Worm (Caenorhabditis elegans) whole organism, L2 larva: Measurements from ENCODE around the gene col-86.

ENCODE experiments used
- C34F6.9 ChIP-seq: fragments of 150-350 bp; optimal IDR thresholded peaks from 2 replicates; lab custom pipeline; 2014; ENCODE audit warnings: missing biosample characterization, missing genetic modification characterization
- F13H6.1 ChIP-seq: sonication (generic microtip); optimal IDR thresholded peaks from 2 replicates; lab custom pipeline; 2016; ENCODE audit warnings: missing genetic modification characterization, missing compliant biosample characterization
- R02D3.7 ChIP-seq: fragments of 150-350 bp; optimal IDR thresholded peaks from 2 replicates; lab custom pipeline; 2014; ENCODE audit warnings: missing biosample characterization, missing genetic modification characterization
- ZK546.5 ChIP-seq: sonication (generic microtip); optimal IDR thresholded peaks from 2 replicates; lab custom pipeline; 2017; ENCODE audit warnings: missing biosample characterization, missing genetic modification characterization
- alr-1 ChIP-seq: fragments of 150-350 bp; optimal IDR thresholded peaks from 2 replicates; lab custom pipeline; 2014; ENCODE audit warnings: missing biosample characterization, missing genetic modification characterization
- ama-1 ChIP-seq: fragments of 150-350 bp; optimal IDR thresholded peaks from 2 replicates; lab custom pipeline; 2018; ENCODE audit warnings: inconsistent platforms
- ceh-82 ChIP-seq: fragments of 150-350 bp; optimal IDR thresholded peaks from 2 replicates; lab custom pipeline; 2014; ENCODE audit warnings: missing biosample characterization, missing genetic modification characterization
- dmd-4 ChIP-seq: sonication (generic microtip); optimal IDR thresholded peaks from 2 replicates; lab custom pipeline; 2017; ENCODE audit warnings: missing biosample characterization, missing genetic modification characterization
- egl-27 ChIP-seq: sonication (generic microtip); optimal IDR thresholded peaks from 3 replicates; lab custom pipeline; 2017; ENCODE audit warnings: missing biosample characterization, missing genetic modification reagents, missing genetic modification characterization
- elt-3 ChIP-seq: sonication (generic microtip); optimal IDR thresholded peaks from 2 replicates; lab custom pipeline; 2017; ENCODE audit warnings: missing biosample characterization, missing genetic modification characterization
- fos-1 ChIP-seq: fragments of 150-350 bp; optimal IDR thresholded peaks from 2 replicates; lab custom pipeline; 2014; ENCODE audit warnings: missing biosample characterization, missing genetic modification characterization
- gmeb-1 ChIP-seq: fragments of 150-350 bp; optimal IDR thresholded peaks from 2 replicates; lab custom pipeline; 2014; ENCODE audit warnings: missing biosample characterization, missing genetic modification characterization
- lin-13 ChIP-seq: fragments of 150-350 bp; optimal IDR thresholded peaks from 2 replicates; lab custom pipeline; 2014; ENCODE audit warnings: missing biosample characterization, missing genetic modification reagents, missing genetic modification characterization
- lsy-2 ChIP-seq, 2 experiments: fragments of 150-350 bp in 1 of 2; sonication (generic microtip) in 1 of 2; optimal IDR thresholded peaks; 2 replicates each; lab custom pipeline; 2014 to 2017; ENCODE audit warnings: missing biosample characterization in 2 of 2, missing genetic modification characterization in 2 of 2
- mab-5 ChIP-seq: fragments of 150-350 bp; optimal IDR thresholded peaks from 2 replicates; lab custom pipeline; 2014; ENCODE audit warnings: missing biosample characterization, missing genetic modification characterization
- mbf-1 ChIP-seq: sonication (generic microtip); optimal IDR thresholded peaks from 2 replicates; lab custom pipeline; 2017; ENCODE audit warnings: missing biosample characterization, missing genetic modification characterization
- mdl-1 ChIP-seq, 2 experiments: fragments of 150-350 bp in 1 of 2; sonication (generic microtip) in 1 of 2; optimal IDR thresholded peaks; 2 replicates each; lab custom pipeline; 2017; ENCODE audit warnings: missing biosample characterization in 2 of 2, missing genetic modification characterization in 2 of 2
- nhr-10 ChIP-seq: sonication (generic microtip); optimal IDR thresholded peaks from 2 replicates; lab custom pipeline; 2017; ENCODE audit warnings: missing biosample characterization, missing genetic modification characterization
- nhr-129 ChIP-seq: fragments of 150-350 bp; optimal IDR thresholded peaks from 2 replicates; lab custom pipeline; 2014; ENCODE audit warnings: missing biosample characterization, missing genetic modification characterization
- nhr-21 ChIP-seq: fragments of 150-350 bp; optimal IDR thresholded peaks from 2 replicates; lab custom pipeline; 2014; ENCODE audit warnings: missing biosample characterization, missing genetic modification characterization
- nhr-23 ChIP-seq: fragments of 150-350 bp; optimal IDR thresholded peaks from 2 replicates; lab custom pipeline; 2014; ENCODE audit warnings: missing biosample characterization, missing genetic modification reagents, missing genetic modification characterization
- nhr-237 ChIP-seq: fragments of 150-350 bp; optimal IDR thresholded peaks from 2 replicates; lab custom pipeline; 2014; ENCODE audit warnings: missing biosample characterization, missing genetic modification characterization
- nhr-6 ChIP-seq: fragments of 150-350 bp; optimal IDR thresholded peaks from 2 replicates; lab custom pipeline; 2014; ENCODE audit warnings: missing biosample characterization, missing genetic modification characterization
- nhr-77 ChIP-seq: fragments of 150-350 bp; optimal IDR thresholded peaks from 2 replicates; lab custom pipeline; 2014; ENCODE audit warnings: missing biosample characterization, missing genetic modification characterization
- peb-1 ChIP-seq: fragments of 150-350 bp; optimal IDR thresholded peaks from 2 replicates; lab custom pipeline; 2014; ENCODE audit warnings: missing biosample characterization, missing genetic modification characterization
- skn-1 ChIP-seq: sonication (generic microtip); optimal IDR thresholded peaks from 2 replicates; lab custom pipeline; 2017; ENCODE audit warnings: missing biosample characterization, missing genetic modification characterization
- sma-3 ChIP-seq: sonication (generic microtip); optimal IDR thresholded peaks from 2 replicates; lab custom pipeline; 2016; ENCODE audit warnings: missing genetic modification reagents, missing genetic modification characterization, missing compliant biosample characterization
- sma-9 ChIP-seq, 2 experiments: fragments of 150-350 bp in 1 of 2; sonication (generic microtip) in 1 of 2; optimal IDR thresholded peaks; 2 replicates each; lab custom pipeline; 2014 to 2016; ENCODE audit warnings: missing genetic modification characterization in 2 of 2, mild to moderate bottlenecking in 1 of 2, missing biosample characterization in 1 of 2, missing compliant biosample characterization in 1 of 2, missing genetic modification reagents in 1 of 2, moderate library complexity in 1 of 2
- snpc-4 ChIP-seq: fragments of 150-350 bp; optimal IDR thresholded peaks from 2 replicates; lab custom pipeline; 2014; ENCODE audit warnings: missing biosample characterization, missing genetic modification characterization
- unc-39 ChIP-seq: fragments of 150-350 bp; optimal IDR thresholded peaks from 2 replicates; lab custom pipeline; 2014; ENCODE audit warnings: missing biosample characterization, missing genetic modification characterization
- unc-55 ChIP-seq: fragments of 150-350 bp; sonication (generic microtip); optimal IDR thresholded peaks from 3 replicates; lab custom pipeline; 2014; ENCODE audit warnings: missing biosample characterization, missing genetic modification reagents, missing genetic modification characterization
- unc-62 ChIP-seq: fragments of 150-350 bp; optimal IDR thresholded peaks from 2 replicates; lab custom pipeline; 2014; ENCODE audit warnings: missing biosample characterization, missing genetic modification reagents, missing genetic modification characterization
- zag-1 ChIP-seq: fragments of 150-350 bp; optimal IDR thresholded peaks from 2 replicates; lab custom pipeline; 2014; ENCODE audit warnings: missing biosample characterization, missing genetic modification characterization
- ztf-1 ChIP-seq: fragments of 200-800 bp; sonication (Bioruptor generic); conservative IDR thresholded peaks from 2 replicates; pipeline ENCODE4 v1.3.6; 2022; ENCODE audit warnings: missing genetic modification characterization, missing compliant biosample characterization
- ztf-11 ChIP-seq: sonication (generic microtip); optimal IDR thresholded peaks from 2 replicates; lab custom pipeline; 2017; ENCODE audit warnings: missing biosample characterization, missing genetic modification characterization
- ztf-4 ChIP-seq: fragments of 150-350 bp; optimal IDR thresholded peaks from 2 replicates; lab custom pipeline; 2014; ENCODE audit warnings: missing biosample characterization, missing genetic modification characterization

col-86 gene

DNA sequence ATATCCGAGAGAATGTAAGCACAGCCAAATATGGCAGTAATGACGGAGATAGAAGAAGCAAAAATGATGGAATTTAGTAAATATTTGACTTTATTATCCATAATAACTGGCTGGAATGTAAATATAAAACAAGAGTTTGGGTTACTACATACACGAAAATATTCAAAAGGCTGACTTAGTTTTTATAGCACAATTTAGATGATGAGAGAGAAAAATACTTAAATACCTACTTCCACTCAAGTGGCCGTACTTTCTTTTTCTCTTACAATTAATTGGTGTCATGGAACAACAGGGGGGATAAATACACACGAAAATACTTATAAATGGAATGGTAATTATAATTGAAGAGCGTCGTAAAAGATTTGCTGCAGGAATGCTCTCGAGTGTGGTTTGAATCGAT, at the start of gene col-86:
Gene col-86 (minus strand): TSS at position 101 of the 400 bp plus-strand sequence.
- TF ChIP-seq mab-5 (tag; lab: Kevin White, UChicago) (no peak), C34F6.9 (tag; lab: Kevin White, UChicago) (no peak), mbf-1 (tag; lab: Kevin White, UChicago) (no peak), elt-3 (tag; lab: Kevin White, UChicago) (no peak), alr-1 (no peak), lsy-2 (tag; optimal IDR thresholded peaks at IDR 0.05; lab: Kevin White, UChicago) (no peak), mdl-1 (tag; optimal IDR thresholded peaks at IDR 0.05; lab: Kevin White, UChicago) (no peak), egl-27 (no peak), nhr-10 (no peak), ceh-82 (tag; lab: Kevin White, UChicago) (no peak), lin-13 (no peak), R02D3.7 (tag; lab: Kevin White, UChicago) (no peak), nhr-129 (tag; lab: Kevin White, UChicago) (no peak), nhr-77 (tag; lab: Kevin White, UChicago) (no peak), ZK546.5 (tag; lab: Kevin White, UChicago) (no peak), dmd-4 (tag; lab: Kevin White, UChicago) (no peak), unc-62 (no peak), ztf-4 (tag; lab: Kevin White, UChicago) (no peak)

DNA sequence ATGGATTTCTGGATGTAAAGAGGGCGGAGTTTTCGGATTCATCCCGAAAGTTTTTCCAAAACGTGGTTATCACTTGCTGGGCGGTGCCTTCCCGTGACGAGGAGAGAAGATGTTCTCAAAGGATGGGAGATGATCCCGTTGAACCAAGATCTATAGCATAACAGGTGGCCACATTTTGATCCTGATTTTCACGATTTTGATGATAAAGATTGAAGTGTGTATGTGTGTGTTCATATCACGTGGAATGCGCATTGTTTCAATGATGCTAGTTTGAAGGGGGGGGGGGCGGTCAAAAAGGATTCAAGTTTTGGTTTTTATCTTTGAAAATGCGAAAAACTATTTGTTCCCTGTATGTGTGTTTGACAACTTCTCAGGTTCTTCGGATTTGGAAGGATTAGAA, 47.1 kb upstream of the col-86 start, which contains the start of gene mltn-1:
Gene mltn-1 (minus strand): TSS at position 22 of the 400 bp plus-strand sequence.
- TF ChIP-seq nhr-21 (tag; lab: Kevin White, UChicago) (peak; percentile 83), nhr-6 (no peak)

DNA sequence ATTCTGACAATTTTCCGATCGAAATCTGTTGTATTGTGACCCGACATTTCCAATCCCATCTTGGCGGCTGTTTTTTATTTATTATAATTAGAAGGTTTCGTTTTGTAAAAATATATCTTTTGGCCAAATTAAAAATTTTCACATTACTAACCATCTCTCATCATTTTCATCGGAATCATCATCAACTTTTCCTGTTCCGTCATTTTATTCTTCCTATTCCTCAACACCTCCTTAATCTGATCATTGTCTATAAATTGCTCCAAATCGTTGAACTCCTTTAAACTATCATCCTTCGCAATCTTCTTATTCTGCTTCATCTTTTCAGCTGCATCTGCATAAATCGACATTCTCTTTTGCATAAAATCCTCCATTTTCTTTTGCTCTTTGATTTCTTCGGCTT, 44.3 kb upstream of the col-86 start:
- no peak for TF ChIP-seq nhr-10
- no peak for TF ChIP-seq nhr-23

DNA sequence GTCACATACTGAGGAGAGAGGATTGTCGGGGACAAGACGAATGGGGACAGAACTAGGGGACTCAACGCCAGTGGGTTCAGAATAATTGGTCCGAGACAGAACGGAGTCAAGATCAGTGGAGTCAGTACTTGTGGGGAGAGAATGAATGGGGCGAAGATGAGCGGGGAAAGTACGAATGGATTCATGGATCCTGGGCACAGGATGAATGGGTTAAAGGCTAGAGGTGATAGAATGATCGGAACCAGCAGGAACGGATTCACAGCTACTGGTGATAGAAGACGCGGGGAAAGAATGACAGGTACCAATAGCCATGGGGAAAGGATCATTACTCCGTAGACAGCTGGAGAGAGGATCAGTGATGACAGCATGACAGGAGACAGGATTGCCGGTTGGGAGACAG, 41.5 kb upstream of the col-86 start:
- TF ChIP-seq unc-39: no peak
- TF ChIP-seq nhr-237 (tag; lab: Kevin White, UChicago): no peak

DNA sequence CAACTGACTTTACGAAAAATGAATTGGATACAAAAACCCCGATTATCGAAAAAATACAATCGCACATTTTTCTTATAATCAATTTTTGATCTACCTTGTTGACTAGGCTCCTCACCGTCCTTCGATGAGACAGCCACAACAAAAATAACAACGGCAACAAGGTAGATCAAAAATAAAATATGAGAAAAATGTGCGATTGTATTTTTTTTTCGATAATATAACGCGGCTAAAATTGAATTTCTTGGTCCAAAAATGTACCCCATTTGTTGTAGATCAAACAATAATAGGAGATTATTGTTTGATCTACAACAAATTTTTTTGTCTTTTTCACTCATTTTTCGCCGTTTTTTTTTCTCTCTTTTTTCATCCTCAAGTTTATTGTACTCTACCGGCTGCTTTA, 32.5 kb upstream of the col-86 start:
- TF ChIP-seq dmd-4 (tag; lab: Kevin White, UChicago) (no peak), lin-13 (no peak), sma-3 (no peak), zag-1 (tag; lab: Kevin White, UChicago) (no peak), F13H6.1 (tag; lab: Kevin White, UChicago) (no peak), R02D3.7 (tag; lab: Kevin White, UChicago) (no peak), nhr-21 (tag; lab: Kevin White, UChicago) (no peak), unc-55 (GFP tag; lab: Kevin White, UChicago) (no peak)

DNA sequence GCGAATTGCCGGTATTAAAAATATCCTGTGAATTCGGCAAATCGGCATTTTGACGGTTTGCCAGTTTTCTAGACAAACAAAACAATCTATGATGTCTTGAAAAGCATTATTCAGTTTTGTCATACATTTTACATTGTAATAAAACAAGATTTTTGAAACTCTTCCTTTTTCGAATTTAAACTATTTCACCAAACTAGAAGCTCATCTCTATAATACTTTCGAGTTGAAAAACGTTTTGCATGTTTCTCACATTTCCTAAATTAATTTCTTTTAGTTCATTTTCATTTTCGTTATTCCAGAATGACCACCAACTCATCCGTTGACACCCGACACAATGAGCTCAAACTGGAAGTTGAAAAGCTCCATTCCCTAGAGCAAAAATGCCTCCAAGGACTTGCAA, 31.5 kb upstream of the col-86 start, which contains the start of gene F29C12.6:
Gene F29C12.6 (plus strand): TSS at position 301 of the 400 bp plus-strand sequence.
- TF ChIP-seq fos-1 (tag; lab: Kevin White, UChicago): no peak
- TF ChIP-seq snpc-4 (tag; lab: Kevin White, UChicago): no peak
- no peak for TF ChIP-seq mbf-1 (tag; lab: Kevin White, UChicago)
- TF ChIP-seq ztf-11 (tag; lab: Kevin White, UChicago): no peak
- no peak for TF ChIP-seq nhr-10
- no peak for TF ChIP-seq F13H6.1 (tag; lab: Kevin White, UChicago)
- no peak for TF ChIP-seq mdl-1 (tag; optimal IDR thresholded peaks at IDR 0.05; lab: Kevin White, UChicago)
- no peak for TF ChIP-seq nhr-237 (tag; lab: Kevin White, UChicago)
- no peak for TF ChIP-seq ama-1 (lab: Kevin White, UChicago)
- no peak for TF ChIP-seq alr-1
- no peak for TF ChIP-seq skn-1 (tag; lab: Kevin White, UChicago)
- TF ChIP-seq lin-13: no peak
- TF ChIP-seq gmeb-1: no peak
- no peak for TF ChIP-seq sma-9 (GFP tag; optimal IDR thresholded peaks at IDR 0.05; lab: Kevin White, UChicago)
- TF ChIP-seq sma-9 (tag; optimal IDR thresholded peaks at IDR 0.05; lab: Kevin White, UChicago): no peak
- TF ChIP-seq peb-1 (tag; lab: Kevin White, UChicago): no peak
- no peak for TF ChIP-seq ztf-1 (GFP tag; lab: Robert Waterston, UW)
